Fruit fly (Drosophila melanogaster) whole organism, pupa: ENCODE results near the gene Nulp1.

Experiments
- CG15710 ChIP-seq: fragments of 200-800 bp; sonication (Bioruptor generic); optimal IDR thresholded peaks from 2 replicates; lab custom pipeline; 2018; ENCODE audit warnings: missing biosample characterization, mild to moderate bottlenecking, missing genetic modification characterization, moderate library complexity
- CG17806 ChIP-seq: fragments of 200-800 bp; sonication (Bioruptor generic); optimal IDR thresholded peaks from 2 replicates; lab custom pipeline; 2018; ENCODE audit warnings: missing biosample characterization, mild to moderate bottlenecking, missing genetic modification characterization, moderate library complexity
- CG34367 ChIP-seq: fragments of 200-800 bp; sonication (Bioruptor generic); optimal IDR thresholded peaks from 2 replicates; lab custom pipeline; 2018; ENCODE audit warnings: missing biosample characterization, mild to moderate bottlenecking, missing genetic modification characterization
- CG8301 ChIP-seq: fragments of 200-800 bp; sonication (Bioruptor generic); optimal IDR thresholded peaks from 2 replicates; lab custom pipeline; 2018; ENCODE audit warnings: missing biosample characterization, mild to moderate bottlenecking, missing genetic modification characterization
- CG9948 ChIP-seq: fragments of 200-800 bp; sonication (Bioruptor generic); optimal IDR thresholded peaks from 2 replicates; lab custom pipeline; 2018; ENCODE audit warnings: missing biosample characterization, mild to moderate bottlenecking, missing genetic modification characterization, moderate library complexity
- D1 ChIP-seq: fragments of 200-800 bp; sonication (Bioruptor generic); optimal IDR thresholded peaks from 2 replicates; lab custom pipeline; 2018; ENCODE audit warnings: missing biosample characterization, mild to moderate bottlenecking, missing genetic modification characterization, moderate library complexity
- Pif1A ChIP-seq: fragments of 200-800 bp; sonication (Bioruptor generic); optimal IDR thresholded peaks from 3 replicates; lab custom pipeline; 2016; ENCODE audit warnings: missing biosample characterization, missing genetic modification characterization
- Snoo ChIP-seq: fragments of 200-800 bp; sonication (Bioruptor generic); optimal IDR thresholded peaks from 3 replicates; lab custom pipeline; 2017; ENCODE audit warnings: missing biosample characterization, mild to moderate bottlenecking, missing genetic modification characterization, inconsistent platforms
- fd96Ca ChIP-seq: fragments of 200-800 bp; sonication (Bioruptor generic); IDR thresholded peaks from 3 replicates; pipeline ENCODE4 v1.3.6; 2022; ENCODE audit warnings: missing biosample characterization, missing genetic modification characterization

dm6 chr3L:8108886-8109285, 1.3 kb upstream of the Nulp1 start, which contains the start of gene fan:
- no peak for TF ChIP-seq Snoo (tag; lab: Kevin White, UChicago)
- no peak for TF ChIP-seq CG9948 (tag; lab: Kevin White, UChicago)
- no peak for TF ChIP-seq CG34367 (tag; lab: Kevin White, UChicago)
- TF ChIP-seq CG17806 = no peak
- no peak for TF ChIP-seq fd96Ca (GFP tag; lab: Robert Waterston, UW)
- TF ChIP-seq CG8301 = no peak
- TF ChIP-seq Pif1A (GFP tag; lab: Kevin White, UChicago) = no peak
- TF ChIP-seq D1 (tag; lab: Kevin White, UChicago) = no peak
- no peak for TF ChIP-seq CG15710 (tag; lab: Kevin White, UChicago)
